Fruit fly (Drosophila melanogaster): ENCODE results near the gene CG31286.
A peak's percentile ranks its signal among the peaks of the same experiment; 100 is the strongest.

CG31286 gene

dm6 chr3R:6646740-6647139 is 5.7 kb downstream of the CG31286 start, which contains the start of gene Taf1 (continued):
- TF ChIP-seq CG4424 (GFP tag; optimal IDR thresholded peaks at IDR 0.05), result no peak
- TF ChIP-seq Hsf (GFP tag; optimal IDR thresholded peaks at IDR 0.05), result no peak
- no peak for TF ChIP-seq ken (GFP tag; IDR thresholded peaks at IDR 0.05)
- peak; percentile 26 for TF ChIP-seq Myb (GFP tag; optimal IDR thresholded peaks at IDR 0.05)
- peak; percentile 60 for TF ChIP-seq Ets97D (GFP tag; optimal IDR thresholded peaks at IDR 0.05)
- TF ChIP-seq CG10274 (GFP tag; optimal IDR thresholded peaks at IDR 0.05), result no peak
- TF ChIP-seq CG6175 (GFP tag; IDR thresholded peaks at IDR 0.05), result no peak
- peak; percentile 24; the same call in 1 of the 2 replicates for TF ChIP-seq vvl (GFP tag; IDR thresholded peaks at IDR 0.05)
- TF ChIP-seq YL-1 (GFP tag; optimal IDR thresholded peaks at IDR 0.05), result peak; percentile 66
- no peak for TF ChIP-seq peb (GFP tag; IDR thresholded peaks at IDR 0.05)
- TF ChIP-seq lov (optimal IDR thresholded peaks at IDR 0.05), result no peak
- no peak for TF ChIP-seq lov (GFP tag; IDR thresholded peaks at IDR 0.05)
- no peak for TF ChIP-seq chn (GFP tag; optimal IDR thresholded peaks at IDR 0.05)
- no peak for TF ChIP-seq da (GFP tag; optimal IDR thresholded peaks at IDR 0.05)
- TF ChIP-seq Opbp (GFP tag; IDR thresholded peaks at IDR 0.05; ENCODE audit: partially characterized antibody), result peak; percentile 63; the same call in 1 of the 3 replicates
- no peak for TF ChIP-seq CG3838 (GFP tag; optimal IDR thresholded peaks at IDR 0.05)
- TF ChIP-seq Atf6 (GFP tag; IDR thresholded peaks at IDR 0.05), result no peak
- no peak for TF ChIP-seq Dbx (GFP tag; IDR thresholded peaks at IDR 0.05)
- TF ChIP-seq CG11456 (GFP tag; IDR thresholded peaks at IDR 0.05), result no peak
- no peak for TF ChIP-seq CG30020 (tag; optimal IDR thresholded peaks at IDR 0.05)
- TF ChIP-seq schlank (tag; optimal IDR thresholded peaks at IDR 0.05), result no peak
- peak; percentile 3 for TF ChIP-seq CG3995 (GFP tag; optimal IDR thresholded peaks at IDR 0.05)
- peak; percentile 86 for TF ChIP-seq CG10431 (GFP tag; optimal IDR thresholded peaks at IDR 0.05)
- TF ChIP-seq ro (GFP tag; IDR thresholded peaks at IDR 0.05), result no peak
- no peak for TF ChIP-seq Optix (GFP tag; IDR thresholded peaks at IDR 0.05)
- TF ChIP-seq lbe (GFP tag; optimal IDR thresholded peaks at IDR 0.05), result no peak
- peak; percentile 73 for TF ChIP-seq CG12659 (GFP tag; optimal IDR thresholded peaks at IDR 0.05)
- no peak for TF ChIP-seq tup (GFP tag; optimal IDR thresholded peaks at IDR 0.05)
- TF ChIP-seq CG2202 (tag; optimal IDR thresholded peaks at IDR 0.05), result no peak
- TF ChIP-seq CG10366 (GFP tag; IDR thresholded peaks at IDR 0.05), result no peak
- TF ChIP-seq CG7928 (GFP tag; optimal IDR thresholded peaks at IDR 0.05), result peak; percentile 26
- no peak for TF ChIP-seq CG7556 (GFP tag; optimal IDR thresholded peaks at IDR 0.05)
- TF ChIP-seq ato (GFP tag; IDR thresholded peaks at IDR 0.05; ENCODE audit: partially characterized antibody), result 0 out of 2 replicates have a peak, but pooled peaks have one; percentile 32
- TF ChIP-seq bowl (GFP tag; IDR thresholded peaks at IDR 0.05), result no peak
- TF ChIP-seq lola (GFP tag; optimal IDR thresholded peaks at IDR 0.05), result no peak
- no peak for TF ChIP-seq Camta (GFP tag; optimal IDR thresholded peaks at IDR 0.05)
- TF ChIP-seq CG11696 (GFP tag; IDR thresholded peaks at IDR 0.05), result no peak
- no peak for TF ChIP-seq CG9609 (GFP tag; optimal IDR thresholded peaks at IDR 0.05)
- TF ChIP-seq Gsc (GFP tag; IDR thresholded peaks at IDR 0.05), result no peak
- TF ChIP-seq dan (GFP tag; IDR thresholded peaks at IDR 0.05), result no peak
- peak; percentile 98 for TF ChIP-seq gfzf (GFP tag; optimal IDR thresholded peaks at IDR 0.05)
- no peak for TF ChIP-seq CG14441 (GFP tag; IDR thresholded peaks at IDR 0.05)
- TF ChIP-seq BEAF-32 (GFP tag; optimal IDR thresholded peaks at IDR 0.05), result peak; percentile 47
- TF ChIP-seq bbx (GFP tag; IDR thresholded peaks at IDR 0.05; ENCODE audit: partially characterized antibody), result 0 out of 2 replicates have a peak, but pooled peaks have one; percentile 19
- TF ChIP-seq trem (tag; optimal IDR thresholded peaks at IDR 0.05), result peak; percentile 66
- peak; percentile 37; the same call in 1 of the 2 replicates for TF ChIP-seq Scr (GFP tag; IDR thresholded peaks at IDR 0.05; ENCODE audit: partially characterized antibody)
- no peak for TF ChIP-seq HLH3B (GFP tag; IDR thresholded peaks at IDR 0.05)
- no peak for TF ChIP-seq CG15269 (tag; optimal IDR thresholded peaks at IDR 0.05)
- TF ChIP-seq NfI (GFP tag; optimal IDR thresholded peaks at IDR 0.05), result no peak
- TF ChIP-seq H2.0 (GFP tag; IDR thresholded peaks at IDR 0.05), result no peak
- TF ChIP-seq zfh2 (GFP tag; optimal IDR thresholded peaks at IDR 0.05), result peak; percentile 15
- TF ChIP-seq oc (tag; optimal IDR thresholded peaks at IDR 0.05), result no peak

All from whole organism, embryonic.